Fruit fly (Drosophila melanogaster): Measurements from ENCODE around the gene CG17652.

DNA sequence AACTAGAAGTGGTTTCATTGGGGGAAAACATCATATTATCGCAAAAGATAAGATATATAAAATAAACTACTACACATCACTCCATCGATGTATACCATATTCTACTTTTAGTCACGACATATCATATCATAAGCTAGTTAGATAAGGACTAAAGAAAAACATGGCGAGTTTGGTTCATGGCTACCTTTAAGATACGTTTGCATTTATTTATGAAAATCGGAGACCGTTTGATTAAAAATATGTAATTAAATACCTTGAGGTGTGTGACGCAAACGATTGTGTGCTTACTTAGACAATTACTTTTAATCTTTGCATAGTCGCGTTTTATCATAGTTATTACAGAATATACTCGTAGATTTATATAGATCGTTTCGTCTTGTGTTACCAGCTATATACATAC lies 25.2 kb downstream of the CG17652 start:
- TF ChIP-seq Myc (optimal IDR thresholded peaks at IDR 0.05): no peak
- no peak for TF ChIP-seq h (optimal IDR thresholded peaks at IDR 0.05)
